Worm (Caenorhabditis elegans): Measurements from ENCODE around the gene K04C2.8.

DNA sequence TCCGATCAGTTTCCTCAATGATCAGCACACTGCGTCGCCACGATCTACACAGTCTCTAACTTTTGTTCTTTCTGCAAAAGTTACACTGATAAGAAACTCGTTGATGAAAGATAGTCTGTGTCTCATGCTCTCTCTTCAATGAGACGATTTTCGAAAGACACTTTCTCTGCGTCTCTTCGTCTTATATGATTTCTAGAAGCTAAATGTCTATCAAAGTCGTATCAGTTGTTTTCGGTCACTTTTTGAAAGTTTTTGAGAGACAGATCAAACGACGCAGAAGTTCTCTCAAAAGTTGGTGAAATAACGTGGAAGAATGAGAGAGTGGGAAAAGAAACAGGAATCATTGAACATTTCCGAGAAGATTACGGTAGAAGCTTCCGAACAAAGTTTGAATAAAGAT lies 25.1 kb downstream of the K04C2.8 start:
- TF ChIP-seq unc-39 (tag; optimal IDR thresholded peaks at IDR 0.05) (no peak), ceh-82 (tag; optimal IDR thresholded peaks at IDR 0.05) (no peak)
